Fruit fly (Drosophila melanogaster) whole organism, adult: ENCODE measurements around the gene Fim.

ENCODE experiments used
- CG14711 ChIP-seq: fragments of 200-800 bp; sonication (Bioruptor generic); optimal IDR thresholded peaks from 2 replicates; lab custom pipeline; 2018; ENCODE audit warnings: missing biosample characterization, mild to moderate bottlenecking, missing genetic modification characterization, moderate library complexity
- CG1620 ChIP-seq: fragments of 200-800 bp; sonication (Bioruptor generic); optimal IDR thresholded peaks from 2 replicates; lab custom pipeline; 2016; ENCODE audit warnings: missing biosample characterization, missing genetic modification characterization
- CG7045 ChIP-seq: fragments of 200-800 bp; sonication (Bioruptor generic); optimal IDR thresholded peaks from 2 replicates; lab custom pipeline; 2017; ENCODE audit warnings: missing biosample characterization, mild to moderate bottlenecking, missing genetic modification characterization

dm6 chrX:17294169-17294833 is 7.4 kb downstream of the Fim start:
- TF ChIP-seq CG14711 (tag; lab: Kevin White, UChicago): no peak
- no peak for TF ChIP-seq CG7045 (GFP tag; lab: Kevin White, UChicago)
- TF ChIP-seq CG1620: no peak
